Worm (Caenorhabditis elegans): ENCODE data around the gene T13C5.6.
A peak's percentile ranks its signal among the peaks of the same experiment; 100 is the strongest.

Gene T13C5.6

ce11 chrX:6253566-6253898 lies 46.0 kb upstream of the T13C5.6 start:
- TF ChIP-seq ceh-36 (tag; optimal IDR thresholded peaks at IDR 0.05) (no peak), tbx-11 (GFP tag; IDR thresholded peaks at IDR 0.05) (no peak), ets-7 (tag; optimal IDR thresholded peaks at IDR 0.05) (no peak), sea-1 (GFP tag; conservative IDR thresholded peaks at IDR 0.05) (no peak), flt-1 (GFP tag; IDR thresholded peaks at IDR 0.05) (no peak), B0310.2 (tag; optimal IDR thresholded peaks at IDR 0.05) (no peak), scrt-1 (GFP tag; IDR thresholded peaks at IDR 0.05) (no peak), hmg-4 (GFP tag; optimal IDR thresholded peaks at IDR 0.05) (no peak), F13C5.2 (tag; optimal IDR thresholded peaks at IDR 0.05) (no peak), hmbx-1 (tag; optimal IDR thresholded peaks at IDR 0.05) (no peak), aly-1 (tag; optimal IDR thresholded peaks at IDR 0.05) (no peak), ceh-13 (GFP tag; optimal IDR thresholded peaks at IDR 0.05) (no peak), tbx-37 (GFP tag; conservative IDR thresholded peaks at IDR 0.05) (no peak), pes-1 (GFP tag; IDR thresholded peaks at IDR 0.05) (no peak), tra-4 (tag; optimal IDR thresholded peaks at IDR 0.05) (no peak)

- TF ChIP-seq scrt-1 (GFP tag; IDR thresholded peaks at IDR 0.05) (no peak), hmg-4 (GFP tag; optimal IDR thresholded peaks at IDR 0.05) (no peak)
These were observed 45.7 kb upstream of the T13C5.6 start for ce11 chrX:6253160-6253559.

- TF ChIP-seq ets-7 (tag; optimal IDR thresholded peaks at IDR 0.05) (peak; percentile 14), hmg-4 (GFP tag; optimal IDR thresholded peaks at IDR 0.05) (no peak)
These were observed 45.3 kb upstream of the T13C5.6 start for ce11 chrX:6252752-6253151.

- peak; percentile 1 for TF ChIP-seq F13C5.2 (tag; optimal IDR thresholded peaks at IDR 0.05)
- no peak for TF ChIP-seq ceh-13 (GFP tag; optimal IDR thresholded peaks at IDR 0.05)
- TF ChIP-seq B0310.2 (tag; optimal IDR thresholded peaks at IDR 0.05), result no peak
- TF ChIP-seq tbx-37 (GFP tag; conservative IDR thresholded peaks at IDR 0.05), result no peak
- TF ChIP-seq sea-1 (GFP tag; conservative IDR thresholded peaks at IDR 0.05), result peak; percentile 57; the same call in 1 of the 2 replicates
- TF ChIP-seq hmg-4 (GFP tag; optimal IDR thresholded peaks at IDR 0.05), result peak; percentile 48
- no peak for TF ChIP-seq ceh-36 (tag; optimal IDR thresholded peaks at IDR 0.05)
- peak; percentile 91 for TF ChIP-seq ama-1 (optimal IDR thresholded peaks at IDR 0.05)
- 0 out of 2 replicates have a peak, but pooled peaks have one; percentile 54 for TF ChIP-seq scrt-1 (GFP tag; IDR thresholded peaks at IDR 0.05)
- no peak for TF ChIP-seq pes-1 (GFP tag; IDR thresholded peaks at IDR 0.05)
- no peak for TF ChIP-seq ets-7 (tag; optimal IDR thresholded peaks at IDR 0.05)
- TF ChIP-seq flt-1 (GFP tag; IDR thresholded peaks at IDR 0.05), result no peak
- TF ChIP-seq hnd-1 (tag; optimal IDR thresholded peaks at IDR 0.05), result no peak
- TF ChIP-seq tra-4 (tag; optimal IDR thresholded peaks at IDR 0.05), result no peak
- no peak for TF ChIP-seq tbx-11 (GFP tag; IDR thresholded peaks at IDR 0.05)
- peak; percentile 61 for TF ChIP-seq aly-1 (tag; optimal IDR thresholded peaks at IDR 0.05)
- no peak for TF ChIP-seq hmbx-1 (tag; optimal IDR thresholded peaks at IDR 0.05)
These were observed 44.6 kb upstream of the T13C5.6 start for ce11 chrX:6251947-6252617.

ce11 chrX:6251321-6251720 lies 43.8 kb upstream of the T13C5.6 start:
- no peak for TF ChIP-seq tbx-37 (GFP tag; conservative IDR thresholded peaks at IDR 0.05)
- no peak for TF ChIP-seq flt-1 (GFP tag; IDR thresholded peaks at IDR 0.05)
- no peak for TF ChIP-seq ceh-13 (GFP tag; optimal IDR thresholded peaks at IDR 0.05)

- TF ChIP-seq B0310.2 (tag; optimal IDR thresholded peaks at IDR 0.05) (no peak), sea-1 (GFP tag; conservative IDR thresholded peaks at IDR 0.05) (no peak), ama-1 (optimal IDR thresholded peaks at IDR 0.05) (no peak), F13C5.2 (tag; optimal IDR thresholded peaks at IDR 0.05) (no peak), hmg-4 (GFP tag; optimal IDR thresholded peaks at IDR 0.05) (no peak)
These were observed 43.4 kb upstream of the T13C5.6 start for ce11 chrX:6250866-6251265.

- no peak for TF ChIP-seq hmbx-1 (tag; optimal IDR thresholded peaks at IDR 0.05)
- no peak for TF ChIP-seq pes-1 (GFP tag; IDR thresholded peaks at IDR 0.05)
- TF ChIP-seq B0310.2 (tag; optimal IDR thresholded peaks at IDR 0.05), result no peak
- no peak for TF ChIP-seq tra-4 (tag; optimal IDR thresholded peaks at IDR 0.05)
- TF ChIP-seq sea-1 (GFP tag; conservative IDR thresholded peaks at IDR 0.05), result no peak
- no peak for TF ChIP-seq aly-1 (tag; optimal IDR thresholded peaks at IDR 0.05)
- TF ChIP-seq hnd-1 (tag; optimal IDR thresholded peaks at IDR 0.05), result no peak
- no peak for TF ChIP-seq F13C5.2 (tag; optimal IDR thresholded peaks at IDR 0.05)
- no peak for TF ChIP-seq tbx-11 (GFP tag; IDR thresholded peaks at IDR 0.05)
- no peak for TF ChIP-seq ceh-36 (tag; optimal IDR thresholded peaks at IDR 0.05)
- no peak for TF ChIP-seq hmg-4 (GFP tag; optimal IDR thresholded peaks at IDR 0.05)
- no peak for TF ChIP-seq ama-1 (optimal IDR thresholded peaks at IDR 0.05)
- no peak for TF ChIP-seq flt-1 (GFP tag; IDR thresholded peaks at IDR 0.05)
- TF ChIP-seq tbx-37 (GFP tag; conservative IDR thresholded peaks at IDR 0.05), result no peak
- no peak for TF ChIP-seq ets-7 (tag; optimal IDR thresholded peaks at IDR 0.05)
- no peak for TF ChIP-seq scrt-1 (GFP tag; IDR thresholded peaks at IDR 0.05)
- TF ChIP-seq ceh-13 (GFP tag; optimal IDR thresholded peaks at IDR 0.05), result no peak
These were observed 42.8 kb upstream of the T13C5.6 start for ce11 chrX:6250272-6250752.

ce11 chrX:6248778-6249658 lies 41.5 kb upstream of the T13C5.6 start:
- TF ChIP-seq hnd-1 (tag; optimal IDR thresholded peaks at IDR 0.05) (no peak), tbx-11 (GFP tag; IDR thresholded peaks at IDR 0.05) (no peak), ets-7 (tag; optimal IDR thresholded peaks at IDR 0.05) (no peak), ama-1 (optimal IDR thresholded peaks at IDR 0.05) (no peak), ceh-36 (tag; optimal IDR thresholded peaks at IDR 0.05) (no peak), tra-4 (tag; optimal IDR thresholded peaks at IDR 0.05) (no peak), sea-1 (GFP tag; conservative IDR thresholded peaks at IDR 0.05) (no peak), hmg-4 (GFP tag; optimal IDR thresholded peaks at IDR 0.05) (no peak), scrt-1 (GFP tag; IDR thresholded peaks at IDR 0.05) (no peak), ceh-13 (GFP tag; optimal IDR thresholded peaks at IDR 0.05) (no peak), hmbx-1 (tag; optimal IDR thresholded peaks at IDR 0.05) (no peak), pes-1 (GFP tag; IDR thresholded peaks at IDR 0.05) (no peak), B0310.2 (tag; optimal IDR thresholded peaks at IDR 0.05) (no peak), flt-1 (GFP tag; IDR thresholded peaks at IDR 0.05) (no peak), tbx-37 (GFP tag; conservative IDR thresholded peaks at IDR 0.05) (no peak), aly-1 (tag; optimal IDR thresholded peaks at IDR 0.05) (no peak), F13C5.2 (tag; optimal IDR thresholded peaks at IDR 0.05) (no peak)
